Fruit fly (Drosophila melanogaster) whole organism, embryonic: ENCODE measurements around the gene CG12783.

ENCODE experiments used
- CG10565 ChIP-seq: fragments of 200-800 bp; sonication (Bioruptor generic); optimal IDR thresholded peaks from 3 replicates; lab custom pipeline; 2016; ENCODE audit warnings: missing biosample characterization, mild to moderate bottlenecking, missing genetic modification characterization
- CG17328 ChIP-seq: fragments of 200-800 bp; sonication (Bioruptor generic); IDR thresholded peaks from 2 replicates; pipeline ENCODE4 v1.3.6; 2022; ENCODE audit warnings: missing biosample characterization, missing genetic modification characterization
- CG17359 ChIP-seq: fragments of 200-800 bp; sonication (Bioruptor generic); optimal IDR thresholded peaks from 3 replicates; lab custom pipeline; 2018; ENCODE audit warnings: missing biosample characterization, mild to moderate bottlenecking, missing genetic modification characterization, moderate library complexity
- CG17612 ChIP-seq: fragments of 200-800 bp; sonication (Bioruptor generic); IDR thresholded peaks from 2 replicates; pipeline ENCODE4 v1.3.6; 2022; ENCODE audit warnings: missing biosample characterization, missing genetic modification characterization
- CG31365 ChIP-seq: fragments of 200-800 bp; sonication (Bioruptor generic); optimal IDR thresholded peaks from 2 replicates; lab custom pipeline; 2018; ENCODE audit warnings: missing biosample characterization, mild to moderate bottlenecking, missing genetic modification characterization
- CG9876 ChIP-seq: fragments of 200-800 bp; sonication (Bioruptor generic); optimal IDR thresholded peaks from 2 replicates; lab custom pipeline; 2016; ENCODE audit warnings: missing biosample characterization, missing genetic modification characterization
- Dad ChIP-seq: fragments of 200-800 bp; sonication (Bioruptor generic); optimal IDR thresholded peaks from 3 replicates; lab custom pipeline; 2016; ENCODE audit warnings: missing biosample characterization, missing genetic modification characterization
- Dfd ChIP-seq, 2 experiments: fragments of >200 bp; optimal IDR thresholded peaks; 2 replicates each; lab custom pipeline; 2017; ENCODE audit warnings: missing biosample characterization in 2 of 2, missing genetic modification characterization in 2 of 2
- Nf-YA ChIP-seq: fragments of 200-800 bp; sonication (Bioruptor generic); IDR thresholded peaks from 2 replicates; pipeline ENCODE4 v1.3.6; 2022; ENCODE audit warnings: missing biosample characterization, missing genetic modification characterization
- Pdp1 ChIP-seq, 2 experiments: fragments of 200-800 bp; sonication (Bioruptor generic); optimal IDR thresholded peaks; 3 replicates each; lab custom pipeline; 2016; ENCODE audit warnings: missing biosample characterization in 2 of 2, missing genetic modification characterization in 2 of 2, mild to moderate bottlenecking in 1 of 2, moderate library complexity in 1 of 2
- Ssrp ChIP-seq: fragments of 200-800 bp; sonication (Bioruptor generic); optimal IDR thresholded peaks from 2 replicates; lab custom pipeline; 2018; ENCODE audit warnings: missing biosample characterization, mild to moderate bottlenecking, missing genetic modification characterization, moderate library complexity
- sob ChIP-seq: fragments of 200-800 bp; sonication (Bioruptor generic); IDR thresholded peaks from 2 replicates; pipeline ENCODE4 v1.3.6; 2022; ENCODE audit warnings: missing biosample characterization, missing genetic modification characterization

DNA sequence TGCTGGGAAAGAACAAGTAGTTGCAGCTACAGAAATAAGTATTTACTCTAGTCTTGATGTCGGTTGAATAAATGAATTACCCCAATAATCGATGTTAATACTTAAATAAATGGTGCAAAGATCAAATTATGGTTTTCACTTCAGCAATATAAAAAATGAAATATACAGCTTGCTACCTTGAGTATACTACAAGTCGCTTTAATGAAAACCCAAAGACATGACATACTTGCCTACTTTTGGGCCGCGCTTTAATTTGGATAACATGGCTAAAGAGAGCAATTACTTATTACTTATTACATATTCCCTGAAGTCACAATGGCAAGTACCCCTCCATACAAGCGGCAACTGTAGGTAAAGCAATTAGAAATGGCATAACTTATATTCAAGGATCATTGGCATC, 2.0 kb downstream of the CG12783 start:
- no peak for TF ChIP-seq CG9876
- TF ChIP-seq Pdp1 (GFP tag; optimal IDR thresholded peaks at IDR 0.05; lab: Kevin White, UChicago) = no peak
- TF ChIP-seq CG31365 = no peak
- TF ChIP-seq Dad (GFP tag; lab: Kevin White, UChicago) = no peak
- no peak for TF ChIP-seq CG10565 (GFP tag; lab: Kevin White, UChicago)
- no peak for TF ChIP-seq Ssrp (tag; lab: Kevin White, UChicago)
- no peak for TF ChIP-seq sob (GFP tag; lab: Robert Waterston, UW)
- no peak for TF ChIP-seq Nf-YA
- no peak for TF ChIP-seq Dfd (GFP tag; optimal IDR thresholded peaks at IDR 0.05; lab: Kevin White, UChicago)
- TF ChIP-seq CG17612 (GFP tag; lab: Robert Waterston, UW) = no peak
- no peak for TF ChIP-seq CG17359 (tag; lab: Kevin White, UChicago)
- no peak for TF ChIP-seq CG17328 (GFP tag; lab: Robert Waterston, UW)
